Worm (Caenorhabditis elegans): ENCODE data around the gene F45F2.9.

- no peak for TF ChIP-seq ztf-11 (tag; optimal IDR thresholded peaks at IDR 0.05)
- TF ChIP-seq nhr-6 (tag; optimal IDR thresholded peaks at IDR 0.05): no peak
- no peak for TF ChIP-seq lin-13 (GFP tag; optimal IDR thresholded peaks at IDR 0.05)
- TF ChIP-seq unc-39 (tag; optimal IDR thresholded peaks at IDR 0.05): no peak
- TF ChIP-seq Y55F3AM.14 (GFP tag; optimal IDR thresholded peaks at IDR 0.05): no peak
- no peak for TF ChIP-seq elt-1 (tag; optimal IDR thresholded peaks at IDR 0.05)
Measured at ce11 chrV:8560916-8561315, 47.7 kb upstream of the F45F2.9 start, which contains the start of gene acr-16.
